Worm (Caenorhabditis elegans) whole organism, midembryonic: Measurements from ENCODE around the gene sdz-11.

Experiments used
- T22C8.4 ChIP-seq: fragments of 200-800 bp; sonication (Bioruptor generic); IDR thresholded peaks from 2 replicates; pipeline ENCODE4 v1.3.6; 2022; ENCODE audit warnings: missing genetic modification characterization, missing compliant biosample characterization
- flt-1 ChIP-seq: fragments of 200-800 bp; sonication (Bioruptor generic); IDR thresholded peaks from 2 replicates; pipeline ENCODE4 v1.3.6; 2022; ENCODE audit warnings: missing genetic modification characterization, missing compliant biosample characterization
- klf-2 ChIP-seq: fragments of 200-800 bp; sonication (Bioruptor generic); conservative IDR thresholded peaks from 2 replicates; pipeline ENCODE4 v1.3.6; 2022; ENCODE audit warnings: missing genetic modification reagents, missing genetic modification characterization, missing compliant biosample characterization
- ref-1 ChIP-seq: fragments of 200-800 bp; sonication (Bioruptor generic); conservative IDR thresholded peaks from 2 replicates; pipeline ENCODE4 v1.3.6; 2022; ENCODE audit warnings: missing genetic modification reagents, missing genetic modification characterization, missing compliant biosample characterization
- tab-1 ChIP-seq: fragments of 200-800 bp; sonication (Bioruptor generic); IDR thresholded peaks from 2 replicates; pipeline ENCODE4 v1.3.6; 2022; ENCODE audit warnings: missing genetic modification characterization, missing compliant biosample characterization

DNA sequence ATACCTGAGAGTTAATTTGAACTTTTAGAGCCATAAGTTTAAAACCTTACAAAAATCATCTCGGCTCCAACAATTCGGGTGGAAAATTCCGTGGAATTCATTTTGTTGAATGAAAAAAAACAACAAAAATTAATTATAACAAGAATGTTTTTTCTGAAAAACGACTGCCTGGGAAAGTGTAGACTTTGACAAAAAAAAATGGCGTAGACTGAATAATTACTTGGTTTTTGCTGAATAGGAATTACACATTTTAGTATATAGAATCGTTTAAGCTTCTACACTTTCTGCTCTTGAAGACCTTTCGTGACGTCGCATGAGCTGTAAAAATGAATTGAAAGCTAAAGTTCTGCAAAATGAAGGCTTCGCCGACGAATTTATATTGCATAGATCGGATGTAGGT is 12.4 kb upstream of the sdz-11 start, which contains the start of gene srx-112:
- TF ChIP-seq flt-1 (GFP tag; lab: Robert Waterston, UW) = no peak
- TF ChIP-seq T22C8.4 (GFP tag; lab: Robert Waterston, UW) = no peak
- no peak for TF ChIP-seq ref-1 (GFP tag; lab: Robert Waterston, UW)
- TF ChIP-seq tab-1 (GFP tag; lab: Robert Waterston, UW) = no peak
- no peak for TF ChIP-seq klf-2
